Fruit fly (Drosophila melanogaster) whole organism, prepupa: ENCODE data around the gene Ppi1.

ENCODE experiments used
- spab ChIP-seq: fragments of 200-800 bp; sonication (Bioruptor generic); optimal IDR thresholded peaks from 2 replicates; lab custom pipeline; 2017; ENCODE audit warnings: missing biosample characterization, mild to moderate bottlenecking, missing genetic modification characterization, missing genetic modification reagents
- svp ChIP-seq: fragments of 200-800 bp; sonication (Bioruptor generic); peaks from one replicate; lab custom pipeline; 2016; ENCODE audit warnings: missing biosample characterization, missing genetic modification characterization

dm6 chr3R:30095381-30095780 lies 33.5 kb downstream of the Ppi1 start:
- TF ChIP-seq spab (GFP tag; lab: Kevin White, UChicago): no peak
- peak; percentile 51 for TF ChIP-seq svp (GFP tag; lab: Kevin White, UChicago)
